Worm (Caenorhabditis elegans) whole organism, L4 larva: ENCODE data around the gene Y38E10A.14.

ENCODE experiments used
- D1046.2 ChIP-seq: fragments of 200-800 bp; sonication (Bioruptor generic); IDR thresholded peaks from 2 replicates; pipeline ENCODE4 v1.3.6; 2022; ENCODE audit warnings: missing genetic modification characterization, missing compliant biosample characterization
- F10B5.3 ChIP-seq: sonication (generic microtip); optimal IDR thresholded peaks from 2 replicates; lab custom pipeline; 2016; ENCODE audit warnings: mild to moderate bottlenecking, missing genetic modification characterization, missing compliant biosample characterization
- F26F4.8 ChIP-seq: fragments of 200-800 bp; sonication (Bioruptor generic); conservative IDR thresholded peaks from 2 replicates; pipeline ENCODE4 v1.3.6; 2022; ENCODE audit warnings: missing genetic modification characterization, missing compliant biosample characterization
- F44E2.7 ChIP-seq: fragments of 200-800 bp; sonication (Bioruptor generic); IDR thresholded peaks from 2 replicates; pipeline ENCODE4 v2.1.2; 2022; ENCODE audit warnings: missing genetic modification characterization, missing compliant biosample characterization
- F49E8.2 ChIP-seq: sonication (generic microtip); optimal IDR thresholded peaks from 2 replicates; lab custom pipeline; 2016; ENCODE audit warnings: missing compliant biosample characterization, mild to moderate bottlenecking, missing genetic modification characterization, borderline replicate concordance
- R02D3.7 ChIP-seq: fragments of 150-350 bp; sonication (generic microtip); optimal IDR thresholded peaks from 3 replicates; lab custom pipeline; 2014; ENCODE audit warnings: missing biosample characterization, missing genetic modification characterization
- Y48G9A.11 ChIP-seq: fragments of 200-800 bp; sonication (Bioruptor generic); IDR thresholded peaks from 2 replicates; pipeline ENCODE4 v1.3.6; 2022; ENCODE audit warnings: missing genetic modification reagents, missing genetic modification characterization, missing compliant biosample characterization
- Y5F2A.4 ChIP-seq: fragments of 200-800 bp; sonication (Bioruptor generic); optimal IDR thresholded peaks from 2 replicates; lab custom pipeline; 2018; ENCODE audit warnings: mild to moderate bottlenecking, missing genetic modification characterization, missing compliant biosample characterization
- aha-1 ChIP-seq: fragments of 150-350 bp; peaks from one replicate; lab custom pipeline; 2014; ENCODE audit warnings: missing biosample characterization, missing genetic modification characterization
- ama-1 ChIP-seq: fragments of 150-350 bp; optimal IDR thresholded peaks from 2 replicates; lab custom pipeline; 2014; ENCODE audit warnings: inconsistent platforms, mixed read lengths
- attf-4 ChIP-seq: sonication (generic microtip); optimal IDR thresholded peaks from 3 replicates; lab custom pipeline; 2017; ENCODE audit warnings: missing biosample characterization, missing genetic modification characterization
- ceh-62 ChIP-seq: sonication (generic microtip); optimal IDR thresholded peaks from 2 replicates; lab custom pipeline; 2017; ENCODE audit warnings: missing biosample characterization, missing genetic modification characterization
- daf-12 ChIP-seq: fragments of 150-350 bp; optimal IDR thresholded peaks from 2 replicates; lab custom pipeline; 2014; ENCODE audit warnings: missing biosample characterization, missing genetic modification reagents, missing genetic modification characterization
- daf-19 ChIP-seq: fragments of 200-800 bp; sonication (Bioruptor generic); conservative IDR thresholded peaks from 2 replicates; pipeline ENCODE4 v1.3.6; 2022; ENCODE audit warnings: missing genetic modification characterization, missing compliant biosample characterization
- daf-8 ChIP-seq: fragments of 200-800 bp; sonication (Bioruptor generic); IDR thresholded peaks from 2 replicates; pipeline ENCODE4 v1.3.6; 2022; ENCODE audit warnings: missing genetic modification characterization, missing compliant biosample characterization
- dmd-6 ChIP-seq: fragments of 200-800 bp; sonication (Bioruptor generic); IDR thresholded peaks from 2 replicates; pipeline ENCODE4 v1.3.6; 2022; ENCODE audit warnings: missing genetic modification reagents, missing genetic modification characterization, missing compliant biosample characterization
- dmd-9 ChIP-seq: fragments of 200-800 bp; sonication (Bioruptor generic); IDR thresholded peaks from 2 replicates; pipeline ENCODE4 v1.3.6; 2022; ENCODE audit warnings: missing genetic modification reagents, missing genetic modification characterization, missing compliant biosample characterization
- egl-43 ChIP-seq: fragments of 200-800 bp; sonication (Bioruptor generic); IDR thresholded peaks from 2 replicates; pipeline ENCODE4 v1.3.6; 2022; ENCODE audit warnings: missing genetic modification reagents, missing genetic modification characterization, missing compliant biosample characterization
- fkh-10 ChIP-seq: fragments of 150-350 bp; optimal IDR thresholded peaks from 2 replicates; lab custom pipeline; 2014; ENCODE audit warnings: missing biosample characterization, missing genetic modification reagents, missing genetic modification characterization
- gei-8 ChIP-seq: fragments of 200-800 bp; sonication (Bioruptor generic); optimal IDR thresholded peaks from 2 replicates; lab custom pipeline; 2018; ENCODE audit warnings: mild to moderate bottlenecking, missing genetic modification characterization, missing compliant biosample characterization
- hlh-11 ChIP-seq: fragments of 200-800 bp; sonication (Bioruptor generic); optimal IDR thresholded peaks from 2 replicates; lab custom pipeline; 2018; ENCODE audit warnings: mild to moderate bottlenecking, missing genetic modification characterization, missing compliant biosample characterization
- jun-1 ChIP-seq: fragments of 150-350 bp; optimal IDR thresholded peaks from 2 replicates; lab custom pipeline; 2014; ENCODE audit warnings: missing biosample characterization, missing genetic modification reagents, missing genetic modification characterization
- lin-1 ChIP-seq: fragments of 200-800 bp; sonication (Bioruptor generic); IDR thresholded peaks from 2 replicates; pipeline ENCODE4 v1.3.6; 2022; ENCODE audit warnings: missing genetic modification reagents, missing genetic modification characterization, missing compliant biosample characterization
- lin-13 ChIP-seq: fragments of 150-350 bp; optimal IDR thresholded peaks from 2 replicates; lab custom pipeline; 2014; ENCODE audit warnings: missing biosample characterization, missing genetic modification reagents, missing genetic modification characterization
- lin-38 ChIP-seq: fragments of 200-800 bp; sonication (Bioruptor generic); IDR thresholded peaks from 2 replicates; pipeline ENCODE4 v1.3.6; 2022; ENCODE audit warnings: missing genetic modification reagents, missing genetic modification characterization, missing compliant biosample characterization
- madf-5 ChIP-seq, 2 experiments: fragments of 200-800 bp; sonication (Bioruptor generic); IDR thresholded peaks; 2 replicates each; pipeline ENCODE4 v1.3.6; 2022; ENCODE audit warnings: missing compliant biosample characterization in 2 of 2, missing genetic modification characterization in 2 of 2
- madf-9 ChIP-seq: fragments of 200-800 bp; sonication (Bioruptor generic); conservative IDR thresholded peaks from 2 replicates; pipeline ENCODE4 v1.3.6; 2022; ENCODE audit warnings: missing genetic modification reagents, missing genetic modification characterization, missing compliant biosample characterization
- mes-2 ChIP-seq: sonication (generic microtip); optimal IDR thresholded peaks from 2 replicates; lab custom pipeline; 2016; ENCODE audit warnings: missing genotype, mild to moderate bottlenecking, missing genetic modification characterization, missing compliant biosample characterization; ENCODE audit not compliant: poor library complexity, severe bottlenecking
- nhr-102 ChIP-seq: sonication (generic microtip); optimal IDR thresholded peaks from 2 replicates; lab custom pipeline; 2016; ENCODE audit warnings: mild to moderate bottlenecking, missing genetic modification characterization, moderate library complexity, missing compliant biosample characterization
- nhr-42 ChIP-seq: fragments of 200-800 bp; sonication (Bioruptor generic); IDR thresholded peaks from 2 replicates; pipeline ENCODE4 v1.3.6; 2022; ENCODE audit warnings: missing genetic modification characterization, missing compliant biosample characterization
- nhr-48 ChIP-seq: sonication (generic microtip); optimal IDR thresholded peaks from 2 replicates; lab custom pipeline; 2016; ENCODE audit warnings: mild to moderate bottlenecking, missing genetic modification characterization, missing compliant biosample characterization
- pha-4 ChIP-seq, 2 experiments: fragments of 150-350 bp in 1 of 2; fragments of 200-800 bp in 1 of 2; sonication (Bioruptor generic) in 1 of 2; IDR thresholded peaks in 1 of 2; optimal IDR thresholded peaks in 1 of 2; 2 replicates each; pipeline versions ENCODE4 v1.3.6 to Lab custom; 2014 to 2022; ENCODE audit warnings: missing genetic modification characterization in 2 of 2, missing genetic modification reagents in 2 of 2, missing biosample characterization in 1 of 2, missing compliant biosample characterization in 1 of 2
- saeg-2 ChIP-seq: fragments of 200-800 bp; sonication (Bioruptor generic); IDR thresholded peaks from 2 replicates; pipeline ENCODE4 v1.3.6; 2022; ENCODE audit warnings: missing genetic modification reagents, missing genetic modification characterization, missing compliant biosample characterization
- set-16 ChIP-seq: fragments of 200-800 bp; sonication (Bioruptor generic); IDR thresholded peaks from 2 replicates; pipeline ENCODE4 v1.3.6; 2022; ENCODE audit warnings: missing genetic modification reagents, missing genetic modification characterization, missing compliant biosample characterization
- spr-1 ChIP-seq: sonication (generic microtip); optimal IDR thresholded peaks from 2 replicates; lab custom pipeline; 2016; ENCODE audit warnings: mild to moderate bottlenecking, missing genetic modification characterization, missing compliant biosample characterization
- tag-97 ChIP-seq: fragments of 200-800 bp; sonication (Bioruptor generic); IDR thresholded peaks from 2 replicates; pipeline ENCODE4 v1.3.6; 2022; ENCODE audit warnings: missing genetic modification characterization, missing compliant biosample characterization
- tra-1 ChIP-seq: fragments of 200-800 bp; sonication (Bioruptor generic); IDR thresholded peaks from 2 replicates; pipeline ENCODE4 v1.3.6; 2022; ENCODE audit warnings: missing genetic modification reagents, missing genetic modification characterization, missing compliant biosample characterization
- unc-39 ChIP-seq: sonication (generic microtip); optimal IDR thresholded peaks from 2 replicates; lab custom pipeline; 2017; ENCODE audit warnings: missing biosample characterization, missing genetic modification characterization
- zip-11 ChIP-seq: fragments of 200-800 bp; sonication (Bioruptor generic); IDR thresholded peaks from 2 replicates; pipeline ENCODE4 v1.3.6; 2022; ENCODE audit warnings: missing genetic modification characterization, missing compliant biosample characterization
- zip-2 ChIP-seq: fragments of 150-350 bp; optimal IDR thresholded peaks from 2 replicates; lab custom pipeline; 2014; ENCODE audit warnings: missing biosample characterization, missing genetic modification characterization
- ztf-11 ChIP-seq: fragments of 150-350 bp; optimal IDR thresholded peaks from 2 replicates; lab custom pipeline; 2014; ENCODE audit warnings: missing biosample characterization, missing genetic modification characterization
- ztf-7 ChIP-seq: fragments of 150-350 bp; optimal IDR thresholded peaks from 2 replicates; lab custom pipeline; 2014; ENCODE audit warnings: missing biosample characterization, missing genetic modification characterization

Y38E10A.14 gene

DNA sequence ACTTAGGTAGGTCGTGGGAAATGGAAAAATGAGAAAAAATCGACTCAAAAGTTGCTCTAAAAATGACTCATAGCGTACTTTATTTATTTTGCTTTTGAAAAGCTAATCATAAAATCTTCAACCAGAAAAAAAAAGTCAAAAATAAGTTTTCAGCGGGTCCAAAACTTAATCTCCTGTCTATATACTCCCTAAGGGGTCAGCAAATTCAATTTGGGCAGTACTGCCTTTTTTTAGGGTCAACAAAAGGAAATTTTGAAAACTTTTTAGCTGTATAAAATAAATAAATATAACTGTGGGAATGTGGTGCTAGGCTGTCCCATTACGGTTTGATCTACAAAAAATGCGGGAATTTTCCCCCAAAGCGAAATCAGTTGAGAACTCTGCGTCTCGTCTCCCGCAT is 45.0 kb upstream of the Y38E10A.14 start:
- no peak for TF ChIP-seq pha-4 (GFP tag; IDR thresholded peaks at IDR 0.05; lab: Robert Waterston, UW)
- no peak for TF ChIP-seq pha-4 (tag; optimal IDR thresholded peaks at IDR 0.05; lab: Kevin White, UChicago)
- TF ChIP-seq F44E2.7 (GFP tag; lab: Robert Waterston, UW), result no peak
- no peak for TF ChIP-seq F26F4.8 (GFP tag; lab: Robert Waterston, UW)
- TF ChIP-seq F10B5.3 (tag; lab: Kevin White, UChicago), result no peak
- no peak for TF ChIP-seq nhr-48 (tag; lab: Kevin White, UChicago)
- no peak for TF ChIP-seq egl-43 (GFP tag; lab: Robert Waterston, UW)
- TF ChIP-seq lin-38 (GFP tag; lab: Robert Waterston, UW), result no peak
- TF ChIP-seq daf-19 (GFP tag; lab: Robert Waterston, UW), result no peak
- TF ChIP-seq dmd-6 (GFP tag; lab: Robert Waterston, UW), result no peak
- TF ChIP-seq hlh-11, result no peak
- no peak for TF ChIP-seq lin-1 (GFP tag; lab: Robert Waterston, UW)
- TF ChIP-seq ztf-7 (tag; lab: Kevin White, UChicago), result no peak
- TF ChIP-seq tag-97 (GFP tag; lab: Robert Waterston, UW), result no peak
- no peak for TF ChIP-seq dmd-9 (GFP tag; lab: Robert Waterston, UW)
- TF ChIP-seq fkh-10 (GFP tag; lab: Kevin White, UChicago), result no peak

DNA sequence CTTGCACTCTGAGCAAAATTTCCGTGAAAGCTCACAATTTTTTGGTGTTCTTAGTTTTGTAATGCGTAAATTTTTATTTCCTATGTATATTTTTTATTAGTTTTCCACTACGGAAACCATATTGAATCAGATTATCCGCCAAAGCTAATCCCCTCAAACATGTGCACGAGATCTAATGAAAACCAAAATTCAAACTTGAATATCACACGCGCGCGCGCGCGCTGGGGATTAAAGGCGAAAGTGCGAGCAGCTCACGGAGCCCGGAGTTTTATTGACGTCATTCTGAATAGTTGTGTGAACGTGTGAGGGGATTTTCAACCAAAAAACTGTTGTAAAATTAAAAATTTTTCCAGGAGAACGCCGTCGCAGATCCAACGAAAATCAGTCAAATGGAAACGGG is 44.5 kb upstream of the Y38E10A.14 start:
- no peak for TF ChIP-seq nhr-102 (tag; lab: Kevin White, UChicago)
- TF ChIP-seq set-16 (GFP tag; lab: Robert Waterston, UW), result peak; percentile 44; the same call in 1 of the 2 replicates

DNA sequence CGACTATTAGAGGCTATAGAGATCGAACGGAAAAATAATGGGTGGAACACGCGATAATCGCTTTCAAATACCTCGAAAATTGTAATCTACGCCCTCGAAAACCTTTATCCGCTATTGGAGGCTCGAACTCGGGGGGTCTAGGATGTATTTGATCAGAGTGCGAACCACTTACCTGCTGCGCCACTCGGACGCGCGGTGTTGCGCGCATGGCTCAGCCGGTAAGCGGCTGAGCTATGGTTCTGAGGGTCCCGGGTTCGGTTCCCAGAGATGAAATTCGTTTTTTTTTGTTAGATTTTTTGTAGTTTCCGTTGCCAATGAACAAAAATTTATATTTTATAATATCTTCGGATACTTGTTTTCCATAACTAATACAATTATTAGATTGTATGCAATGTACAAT is 43.8 kb upstream of the Y38E10A.14 start:
- TF ChIP-seq set-16 (GFP tag; lab: Robert Waterston, UW), result peak; percentile 46; the same call in 1 of the 2 replicates
- peak; percentile 13 for TF ChIP-seq lin-13
- TF ChIP-seq dmd-9 (GFP tag; lab: Robert Waterston, UW), result 0 out of 2 replicates have a peak, but pooled peaks have one; percentile 53
- TF ChIP-seq egl-43 (GFP tag; lab: Robert Waterston, UW), result 0 out of 2 replicates have a peak, but pooled peaks have one; percentile 38
- peak; percentile 67; the same call in 1 of the 2 replicates for TF ChIP-seq Y48G9A.11 (GFP tag; lab: Robert Waterston, UW)
- TF ChIP-seq D1046.2 (GFP tag; lab: Robert Waterston, UW), result 0 out of 2 replicates have a peak, but pooled peaks have one; percentile 60
- TF ChIP-seq tra-1 (GFP tag; lab: Robert Waterston, UW), result peak; percentile 6; the same call in 1 of the 2 replicates
- peak; percentile 19; the same call in 1 of the 2 replicates for TF ChIP-seq lin-38 (GFP tag; lab: Robert Waterston, UW)
- peak; percentile 14 for TF ChIP-seq mes-2 (tag; lab: Kevin White, UChicago)
- TF ChIP-seq F49E8.2 (tag; lab: Kevin White, UChicago), result no peak
- no peak for TF ChIP-seq ceh-62 (tag; lab: Kevin White, UChicago)

DNA sequence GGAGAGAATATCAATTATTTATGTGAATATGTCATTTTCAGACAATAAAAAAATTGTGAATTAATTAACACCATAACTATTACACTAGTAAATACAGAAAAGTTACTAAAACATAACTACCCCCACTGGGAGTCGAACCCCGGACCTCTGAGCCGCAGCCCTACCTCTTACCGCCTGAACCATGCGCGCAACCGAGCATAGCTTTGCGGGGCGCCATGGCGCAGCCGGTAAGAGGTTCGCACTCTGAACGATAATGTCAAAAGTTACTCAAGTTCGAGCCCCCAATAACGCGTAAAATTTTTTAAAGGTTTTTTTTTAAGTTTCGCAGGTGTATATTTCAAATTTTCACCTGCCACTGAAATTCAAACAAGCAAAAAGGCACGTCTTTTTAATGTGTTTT is 41.7 kb upstream of the Y38E10A.14 start:
- TF ChIP-seq gei-8 (GFP tag; lab: Kevin White, UChicago) (no peak), madf-9 (GFP tag; lab: Robert Waterston, UW) (0 out of 2 replicates have a peak, but pooled peaks have one; percentile 24), nhr-42 (GFP tag; lab: Robert Waterston, UW) (no peak), zip-11 (no peak), set-16 (GFP tag; lab: Robert Waterston, UW) (peak; percentile 52; the same call in 1 of the 2 replicates), lin-13 (peak; percentile 24), Y48G9A.11 (GFP tag; lab: Robert Waterston, UW) (0 out of 2 replicates have a peak, but pooled peaks have one; percentile 50), dmd-6 (GFP tag; lab: Robert Waterston, UW) (no peak), saeg-2 (GFP tag; lab: Robert Waterston, UW) (no peak), tra-1 (GFP tag; lab: Robert Waterston, UW) (peak; percentile 91), aha-1 (tag; lab: Kevin White, UChicago) (peak; percentile 62)
- TF ChIP-seq, all 104 proteins: peak for 6

DNA sequence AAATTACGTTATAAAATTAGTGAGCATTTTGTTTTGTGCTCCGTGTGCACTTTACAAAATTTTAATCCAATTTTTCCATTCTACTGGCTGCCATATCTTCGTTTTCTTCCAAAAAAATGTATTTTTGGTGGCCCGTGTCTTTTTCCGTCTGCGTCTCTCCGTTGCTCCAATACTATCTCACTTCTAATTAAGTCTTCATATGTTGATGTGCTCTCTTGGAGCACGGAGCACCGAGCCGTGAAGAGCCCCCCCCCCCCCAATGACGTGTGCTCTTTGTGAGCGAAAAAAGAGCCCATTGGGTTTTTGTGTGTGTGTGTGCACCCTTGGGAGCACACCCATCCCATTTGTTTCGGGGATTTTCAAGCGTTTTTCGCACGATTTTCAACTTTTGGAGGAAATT is 40.7 kb upstream of the Y38E10A.14 start:
- TF ChIP-seq ztf-11 (tag; lab: Kevin White, UChicago) (no peak), Y5F2A.4 (no peak), jun-1 (no peak), spr-1 (tag; lab: Kevin White, UChicago) (no peak), ama-1 (lab: Kevin White, UChicago) (no peak), daf-12 (tag; lab: Kevin White, UChicago) (no peak), R02D3.7 (tag; lab: Kevin White, UChicago) (no peak), tag-97 (GFP tag; lab: Robert Waterston, UW) (no peak), daf-8 (GFP tag; lab: Robert Waterston, UW) (no peak), attf-4 (no peak), madf-5 (GFP tag; IDR thresholded peaks at IDR 0.05; lab: Robert Waterston, UW) (no peak), zip-2 (no peak), unc-39 (tag; lab: Kevin White, UChicago) (no peak)
